Worm (Caenorhabditis elegans): ENCODE measurements around the gene nhr-178.

nhr-178 gene

DNA sequence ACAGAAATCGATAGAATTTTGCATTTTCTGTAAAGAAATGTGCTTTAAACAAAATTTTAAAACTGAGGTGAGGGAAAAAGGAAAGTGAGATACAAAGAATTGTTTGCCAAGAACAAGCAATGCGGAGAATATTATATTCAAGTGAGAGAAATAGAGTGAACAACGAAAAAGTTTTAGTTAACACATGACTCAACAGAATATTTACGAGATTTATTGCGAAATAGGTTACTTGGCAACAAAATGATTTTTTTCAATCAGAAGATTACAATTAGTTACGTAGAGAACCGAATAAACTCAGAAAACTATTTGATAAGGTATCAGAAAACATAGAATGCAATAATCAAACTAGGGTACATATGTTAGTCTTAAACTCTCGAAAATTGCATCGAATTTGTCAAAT is 13.7 kb upstream of the nhr-178 start, which contains the start of gene nhr-117:
nhr-117 (minus strand) TSS at position 27 of the 400 bp plus-strand sequence.
- no peak for TF ChIP-seq hnd-1 (tag; optimal IDR thresholded peaks at IDR 0.05)
- TF ChIP-seq flt-1 (GFP tag; IDR thresholded peaks at IDR 0.05): no peak
- TF ChIP-seq pes-1 (GFP tag; IDR thresholded peaks at IDR 0.05): no peak
- no peak for TF ChIP-seq hmbx-1 (tag; optimal IDR thresholded peaks at IDR 0.05)
- no peak for TF ChIP-seq tra-4 (tag; optimal IDR thresholded peaks at IDR 0.05)
- TF ChIP-seq tbx-11 (GFP tag; IDR thresholded peaks at IDR 0.05): no peak
- no peak for TF ChIP-seq ama-1 (optimal IDR thresholded peaks at IDR 0.05)
- TF ChIP-seq tbx-37 (GFP tag; conservative IDR thresholded peaks at IDR 0.05): no peak
- TF ChIP-seq aly-1 (tag; optimal IDR thresholded peaks at IDR 0.05): no peak
- TF ChIP-seq hmg-4 (GFP tag; optimal IDR thresholded peaks at IDR 0.05): no peak
- TF ChIP-seq ceh-36 (tag; optimal IDR thresholded peaks at IDR 0.05): no peak
- TF ChIP-seq B0310.2 (tag; optimal IDR thresholded peaks at IDR 0.05): no peak
- TF ChIP-seq ets-7 (tag; optimal IDR thresholded peaks at IDR 0.05): no peak
- TF ChIP-seq F13C5.2 (tag; optimal IDR thresholded peaks at IDR 0.05): no peak
- TF ChIP-seq ceh-13 (GFP tag; optimal IDR thresholded peaks at IDR 0.05): no peak
- TF ChIP-seq sea-1 (GFP tag; conservative IDR thresholded peaks at IDR 0.05): no peak
- TF ChIP-seq scrt-1 (GFP tag; IDR thresholded peaks at IDR 0.05): no peak

ce11 chrV:1620537-1620936 is 12.8 kb upstream of the nhr-178 start:
- TF ChIP-seq aly-1 (tag; optimal IDR thresholded peaks at IDR 0.05) (no peak), sea-1 (GFP tag; conservative IDR thresholded peaks at IDR 0.05) (no peak), ets-7 (tag; optimal IDR thresholded peaks at IDR 0.05) (no peak), tbx-11 (GFP tag; IDR thresholded peaks at IDR 0.05) (no peak), scrt-1 (GFP tag; IDR thresholded peaks at IDR 0.05) (no peak), pes-1 (GFP tag; IDR thresholded peaks at IDR 0.05) (no peak), ama-1 (optimal IDR thresholded peaks at IDR 0.05) (no peak), hmbx-1 (tag; optimal IDR thresholded peaks at IDR 0.05) (no peak), flt-1 (GFP tag; IDR thresholded peaks at IDR 0.05) (no peak), ceh-13 (GFP tag; optimal IDR thresholded peaks at IDR 0.05) (no peak), F13C5.2 (tag; optimal IDR thresholded peaks at IDR 0.05) (no peak), hmg-4 (GFP tag; optimal IDR thresholded peaks at IDR 0.05) (no peak), tra-4 (tag; optimal IDR thresholded peaks at IDR 0.05) (no peak), ceh-36 (tag; optimal IDR thresholded peaks at IDR 0.05) (no peak), hnd-1 (tag; optimal IDR thresholded peaks at IDR 0.05) (no peak), B0310.2 (tag; optimal IDR thresholded peaks at IDR 0.05) (no peak), tbx-37 (GFP tag; conservative IDR thresholded peaks at IDR 0.05) (no peak)

ce11 chrV:1618760-1619159 is 11.0 kb upstream of the nhr-178 start, which contains the start of gene nhr-179:
nhr-179 (minus strand) TSS chrV:1618860.
- TF ChIP-seq F13C5.2 (tag; optimal IDR thresholded peaks at IDR 0.05): no peak
- TF ChIP-seq ceh-36 (tag; optimal IDR thresholded peaks at IDR 0.05): no peak
- no peak for TF ChIP-seq tra-4 (tag; optimal IDR thresholded peaks at IDR 0.05)
- no peak for TF ChIP-seq sea-1 (GFP tag; conservative IDR thresholded peaks at IDR 0.05)
- TF ChIP-seq ets-7 (tag; optimal IDR thresholded peaks at IDR 0.05): no peak

- no peak for TF ChIP-seq B0310.2 (tag; optimal IDR thresholded peaks at IDR 0.05)
- TF ChIP-seq sea-1 (GFP tag; conservative IDR thresholded peaks at IDR 0.05): no peak
- TF ChIP-seq hmbx-1 (tag; optimal IDR thresholded peaks at IDR 0.05): no peak
- TF ChIP-seq ama-1 (optimal IDR thresholded peaks at IDR 0.05): no peak
Measured at ce11 chrV:1614726-1615125, 7.0 kb upstream of the nhr-178 start, which contains the start of gene srbc-41. srbc-41 (minus strand) TSS chrV:1614826.

ce11 chrV:1611570-1611969 is 3.8 kb upstream of the nhr-178 start:
- no peak for TF ChIP-seq sea-1 (GFP tag; conservative IDR thresholded peaks at IDR 0.05)
- TF ChIP-seq tra-4 (tag; optimal IDR thresholded peaks at IDR 0.05): no peak
- TF ChIP-seq ets-7 (tag; optimal IDR thresholded peaks at IDR 0.05): no peak
- TF ChIP-seq flt-1 (GFP tag; IDR thresholded peaks at IDR 0.05): no peak
- TF ChIP-seq hnd-1 (tag; optimal IDR thresholded peaks at IDR 0.05): no peak

ce11 chrV:1610097-1610496 is 2.3 kb upstream of the nhr-178 start, which contains the start of gene nhr-177:
nhr-177 (plus strand) TSS chrV:1610263.
- TF ChIP-seq tbx-37 (GFP tag; conservative IDR thresholded peaks at IDR 0.05): no peak

DNA sequence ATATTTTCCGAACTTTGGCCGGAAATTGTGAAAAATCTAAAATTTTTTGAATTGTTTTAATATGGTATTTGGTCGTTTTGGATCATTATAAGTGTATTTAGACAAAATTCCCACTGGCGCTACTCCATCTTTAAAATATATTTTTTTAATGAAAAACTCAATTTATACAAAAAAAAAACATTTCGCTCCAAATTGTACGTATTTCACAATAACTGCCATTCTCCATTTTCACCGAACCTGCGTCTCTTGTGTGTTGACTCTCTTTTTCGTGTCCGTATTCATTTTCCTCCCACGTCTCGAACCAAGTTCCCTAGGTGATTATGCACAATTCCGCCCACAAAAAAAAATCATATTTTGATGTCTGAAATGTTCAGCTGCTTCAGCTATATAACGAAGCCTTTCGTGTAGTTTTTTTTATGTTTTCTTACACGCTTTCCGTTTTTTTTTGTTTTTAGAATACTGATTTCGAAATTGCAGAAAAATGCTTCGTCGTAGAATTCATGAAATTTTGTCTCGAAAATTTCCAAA is 7.1 kb downstream of the nhr-178 start, which contains the start of gene F16B4.2:
F16B4.2 (plus strand) TSS at position 478 of the 528 bp plus-strand sequence.
- TF ChIP-seq ets-7 (tag; optimal IDR thresholded peaks at IDR 0.05): no peak
- TF ChIP-seq B0310.2 (tag; optimal IDR thresholded peaks at IDR 0.05): no peak
- TF ChIP-seq hnd-1 (tag; optimal IDR thresholded peaks at IDR 0.05): no peak
- no peak for TF ChIP-seq ceh-36 (tag; optimal IDR thresholded peaks at IDR 0.05)
- TF ChIP-seq flt-1 (GFP tag; IDR thresholded peaks at IDR 0.05): no peak
- no peak for TF ChIP-seq aly-1 (tag; optimal IDR thresholded peaks at IDR 0.05)
- TF ChIP-seq F13C5.2 (tag; optimal IDR thresholded peaks at IDR 0.05): no peak
- no peak for TF ChIP-seq hmg-4 (GFP tag; optimal IDR thresholded peaks at IDR 0.05)
- TF ChIP-seq tra-4 (tag; optimal IDR thresholded peaks at IDR 0.05): no peak
- TF ChIP-seq pes-1 (GFP tag; IDR thresholded peaks at IDR 0.05): no peak
- TF ChIP-seq sea-1 (GFP tag; conservative IDR thresholded peaks at IDR 0.05): no peak
- no peak for TF ChIP-seq ceh-13 (GFP tag; optimal IDR thresholded peaks at IDR 0.05)
- no peak for TF ChIP-seq scrt-1 (GFP tag; IDR thresholded peaks at IDR 0.05)
- no peak for TF ChIP-seq ama-1 (optimal IDR thresholded peaks at IDR 0.05)
- no peak for TF ChIP-seq tbx-11 (GFP tag; IDR thresholded peaks at IDR 0.05)
- TF ChIP-seq tbx-37 (GFP tag; conservative IDR thresholded peaks at IDR 0.05): no peak
- TF ChIP-seq hmbx-1 (tag; optimal IDR thresholded peaks at IDR 0.05): no peak

ce11 chrV:1599088-1599487 is 8.7 kb downstream of the nhr-178 start:
- TF ChIP-seq pes-1 (GFP tag; IDR thresholded peaks at IDR 0.05) (peak; percentile 66), sea-1 (GFP tag; conservative IDR thresholded peaks at IDR 0.05) (peak; percentile 63; the same call in 1 of the 2 replicates)
